Fruit fly (Drosophila melanogaster) whole organism, embryonic: Measurements from ENCODE around the gene CG32188.

Experiments
- Blimp-1 ChIP-seq: fragments of 200-800 bp; sonication (Bioruptor generic); optimal IDR thresholded peaks from 3 replicates; lab custom pipeline; 2018; ENCODE audit warnings: missing biosample characterization, missing genetic modification characterization, mild to moderate bottlenecking, moderate library complexity, missing genetic modification reagents
- CG13424 ChIP-seq: fragments of 200-800 bp; sonication (Bioruptor generic); optimal IDR thresholded peaks from 2 replicates; lab custom pipeline; 2019; ENCODE audit warnings: missing biosample characterization, mild to moderate bottlenecking, missing genetic modification characterization, moderate library complexity
- CG14050 ChIP-seq: fragments of 200-800 bp; sonication (Bioruptor generic); IDR thresholded peaks from 3 replicates; pipeline ENCODE4 v1.3.6; 2022; ENCODE audit warnings: missing biosample characterization, missing genetic modification characterization
- CG14667 ChIP-seq: fragments of 200-800 bp; sonication (Bioruptor generic); IDR thresholded peaks from 2 replicates; pipeline ENCODE4 v1.3.6; 2022; ENCODE audit warnings: missing biosample characterization, missing genetic modification characterization
- CG14965 ChIP-seq: fragments of 200-800 bp; sonication (Bioruptor generic); optimal IDR thresholded peaks from 2 replicates; lab custom pipeline; 2016; ENCODE audit warnings: missing biosample characterization, missing genetic modification characterization, borderline replicate concordance
- CG17359 ChIP-seq: fragments of 200-800 bp; sonication (Bioruptor generic); optimal IDR thresholded peaks from 3 replicates; lab custom pipeline; 2018; ENCODE audit warnings: missing biosample characterization, mild to moderate bottlenecking, missing genetic modification characterization, moderate library complexity
- CG18476 ChIP-seq: fragments of 200-800 bp; sonication (Bioruptor generic); optimal IDR thresholded peaks from 2 replicates; lab custom pipeline; 2016; ENCODE audit warnings: missing biosample characterization, mild to moderate bottlenecking, missing genetic modification characterization
- CG32767 ChIP-seq: fragments of 200-800 bp; sonication (Bioruptor generic); IDR thresholded peaks from 2 replicates; pipeline ENCODE4 v1.3.6; 2022; ENCODE audit warnings: missing biosample characterization, missing genetic modification characterization
- CG3847 ChIP-seq: fragments of 200-800 bp; sonication (Bioruptor generic); IDR thresholded peaks from 2 replicates; pipeline ENCODE4 v1.3.6; 2022; ENCODE audit warnings: missing biosample characterization, missing genetic modification characterization
- CG8359 ChIP-seq: fragments of 200-800 bp; sonication (Bioruptor generic); optimal IDR thresholded peaks from 2 replicates; lab custom pipeline; 2017; ENCODE audit warnings: missing biosample characterization, mild to moderate bottlenecking, missing genetic modification characterization, borderline replicate concordance
- CG9797 ChIP-seq: fragments of 200-800 bp; sonication (Bioruptor generic); optimal IDR thresholded peaks from 3 replicates; lab custom pipeline; 2018; ENCODE audit warnings: missing biosample characterization, mild to moderate bottlenecking, missing genetic modification characterization
- E2f1 ChIP-seq: fragments of 200-800 bp; sonication (Bioruptor generic); IDR thresholded peaks from 2 replicates; pipeline ENCODE4 v1.3.6; 2022; ENCODE audit warnings: missing biosample characterization, missing genetic modification characterization
- E2f2 ChIP-seq: fragments of 200-800 bp; sonication (Bioruptor generic); IDR thresholded peaks from 2 replicates; pipeline ENCODE4 v1.3.6; 2022; ENCODE audit warnings: missing biosample characterization, missing genetic modification characterization
- Ets65A ChIP-seq: fragments of 200-800 bp; sonication (Bioruptor generic); peaks from one replicate; lab custom pipeline; 2016; ENCODE audit warnings: missing biosample characterization, missing genetic modification characterization
- Nf-YC ChIP-seq: fragments of 200-800 bp; optimal IDR thresholded peaks from 3 replicates; lab custom pipeline; 2019; ENCODE audit warnings: missing biosample characterization, mild to moderate bottlenecking, missing genetic modification characterization, moderate library complexity
- Stat92E ChIP-seq, 3 experiments: fragments of >200 bp in 2 of 3; fragments of 200-800 bp in 1 of 3; sonication (Bioruptor generic) in 1 of 3; optimal IDR thresholded peaks; 2 replicates each; lab custom pipeline; 2017 to 2019; ENCODE audit warnings: missing biosample characterization in 3 of 3, missing genetic modification characterization in 3 of 3, mild to moderate bottlenecking in 1 of 3, moderate library complexity in 1 of 3
- Xbp1 ChIP-seq: fragments of 200-800 bp; sonication (Bioruptor generic); optimal IDR thresholded peaks from 3 replicates; lab custom pipeline; 2016; ENCODE audit warnings: missing biosample characterization, mild to moderate bottlenecking, missing genetic modification characterization
- bab2 ChIP-seq: fragments of 200-800 bp; sonication (Bioruptor generic); optimal IDR thresholded peaks from 2 replicates; lab custom pipeline; 2016; ENCODE audit warnings: missing biosample characterization, missing genetic modification characterization
- ci ChIP-seq: fragments of 200-800 bp; sonication (Bioruptor generic); IDR thresholded peaks from 3 replicates; pipeline ENCODE4 v1.3.6; 2022; ENCODE audit warnings: missing biosample characterization, missing genetic modification characterization
- corto ChIP-seq: fragments of 200-800 bp; sonication (Bioruptor generic); optimal IDR thresholded peaks from 2 replicates; lab custom pipeline; 2016; ENCODE audit warnings: missing biosample characterization, mild to moderate bottlenecking, missing genetic modification characterization, moderate library complexity
- ewg ChIP-seq: fragments of 200-800 bp; sonication (Bioruptor generic); optimal IDR thresholded peaks from 3 replicates; lab custom pipeline; 2017; ENCODE audit warnings: mild to moderate bottlenecking, missing biosample characterization, missing genetic modification reagents, missing genetic modification characterization
- fd96Cb ChIP-seq: fragments of 200-800 bp; sonication (Bioruptor generic); optimal IDR thresholded peaks from 2 replicates; lab custom pipeline; 2018; ENCODE audit warnings: missing biosample characterization, mild to moderate bottlenecking, missing genetic modification characterization, moderate library complexity
- gcm2 ChIP-seq: fragments of 200-800 bp; sonication (Bioruptor generic); optimal IDR thresholded peaks from 2 replicates; lab custom pipeline; 2016; ENCODE audit warnings: missing biosample characterization, missing genetic modification characterization
- gfzf ChIP-seq: fragments of 200-800 bp; sonication (Bioruptor generic); optimal IDR thresholded peaks from 2 replicates; lab custom pipeline; 2016; ENCODE audit warnings: missing biosample characterization, mild to moderate bottlenecking, missing genetic modification characterization, moderate library complexity
- hb ChIP-seq: fragments of 200-800 bp; sonication (Bioruptor generic); IDR thresholded peaks from 3 replicates; pipeline ENCODE4 v1.3.6; 2022; ENCODE audit warnings: missing biosample characterization, missing genetic modification characterization; ENCODE audit not compliant: partially characterized antibody
- kah ChIP-seq: fragments of 200-800 bp; sonication (Bioruptor generic); optimal IDR thresholded peaks from 2 replicates; lab custom pipeline; 2018; ENCODE audit warnings: missing biosample characterization, mild to moderate bottlenecking, missing genetic modification characterization
- lov ChIP-seq, 2 experiments: fragments of 200-800 bp in 1 of 2; fragments of >200 bp in 1 of 2; sonication (Bioruptor generic) in 1 of 2; IDR thresholded peaks in 1 of 2; optimal IDR thresholded peaks in 1 of 2; 2 replicates in 1 of 2; 3 replicates in 1 of 2; pipeline versions ENCODE4 v1.3.6 to Lab custom; 2017 to 2022; ENCODE audit warnings: missing biosample characterization in 1 of 2, missing genetic modification characterization in 1 of 2
- luna ChIP-seq: fragments of 200-800 bp; sonication (Bioruptor generic); optimal IDR thresholded peaks from 2 replicates; lab custom pipeline; 2016; ENCODE audit warnings: missing biosample characterization, missing genetic modification characterization
- nerfin-2 ChIP-seq: fragments of 200-800 bp; sonication (Bioruptor generic); IDR thresholded peaks from 2 replicates; pipeline ENCODE4 v1.3.6; 2022; ENCODE audit warnings: missing biosample characterization, missing genetic modification characterization; ENCODE audit not compliant: partially characterized antibody
- pho ChIP-seq: fragments of 200-800 bp; sonication (Bioruptor generic); optimal IDR thresholded peaks from 2 replicates; lab custom pipeline; 2016; ENCODE audit warnings: missing biosample characterization, missing genetic modification characterization
- pros ChIP-seq: fragments of 200-800 bp; sonication (Bioruptor generic); optimal IDR thresholded peaks from 3 replicates; lab custom pipeline; 2019; ENCODE audit warnings: missing biosample characterization, mild to moderate bottlenecking, missing genetic modification characterization, moderate library complexity
- scrt ChIP-seq: fragments of 200-800 bp; sonication (Bioruptor generic); optimal IDR thresholded peaks from 2 replicates; lab custom pipeline; 2018; ENCODE audit warnings: missing biosample characterization, mild to moderate bottlenecking, missing genetic modification characterization, moderate library complexity
- trem ChIP-seq: fragments of 200-800 bp; optimal IDR thresholded peaks from 3 replicates; lab custom pipeline; 2019; ENCODE audit warnings: missing biosample characterization, mild to moderate bottlenecking, missing genetic modification characterization, moderate library complexity
- ttk ChIP-seq: fragments of 200-800 bp; sonication (Bioruptor generic); IDR thresholded peaks from 2 replicates; pipeline ENCODE4 v2.1.2; 2022; ENCODE audit warnings: missing biosample characterization, missing genetic modification characterization
- vvl ChIP-seq: fragments of 200-800 bp; sonication (Bioruptor generic); IDR thresholded peaks from 2 replicates; pipeline ENCODE4 v1.3.6; 2022; ENCODE audit warnings: missing biosample characterization, missing genetic modification characterization

The CG32188 gene

DNA sequence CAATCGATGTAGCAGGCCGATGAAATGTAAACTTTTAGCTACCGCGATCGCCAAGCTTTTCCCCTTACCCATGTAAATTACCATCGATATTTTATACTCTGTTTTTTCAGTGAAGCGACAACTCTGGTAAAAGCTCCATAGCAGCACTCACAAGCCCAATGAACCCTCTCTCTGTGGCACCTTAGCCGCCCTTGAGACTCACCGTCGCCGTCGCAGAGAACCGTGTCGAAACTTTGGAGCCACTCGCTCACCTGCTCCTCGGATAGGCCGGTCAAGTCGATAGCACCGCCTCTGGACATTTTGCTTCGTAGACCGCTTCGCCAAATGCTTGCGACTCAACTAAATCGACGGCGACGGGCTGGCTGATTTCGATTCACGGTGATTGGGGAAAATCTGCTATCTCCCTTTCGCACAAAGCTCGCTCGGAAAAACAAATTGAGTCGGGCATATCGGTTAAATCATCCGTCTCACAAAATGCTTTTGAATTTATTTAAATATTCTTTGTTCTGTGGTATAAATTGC, 7.7 kb upstream of the CG32188 start, which contains the start of gene CG5577 (continued):
- TF ChIP-seq E2f1 (GFP tag; lab: Robert Waterston, UW): no peak
- peak; percentile 90 for TF ChIP-seq Nf-YC (tag; lab: Kevin White, UChicago)
- TF ChIP-seq lov (optimal IDR thresholded peaks at IDR 0.05; lab: Kevin White, UChicago): no peak
- 0 out of 3 replicates have a peak, but pooled peaks have one; percentile 9 for TF ChIP-seq lov (GFP tag; IDR thresholded peaks at IDR 0.05; lab: Robert Waterston, UW)
- no peak for TF ChIP-seq CG14050 (GFP tag; lab: Robert Waterston, UW)
- TF ChIP-seq CG14965: no peak
- TF ChIP-seq kah: no peak

DNA sequence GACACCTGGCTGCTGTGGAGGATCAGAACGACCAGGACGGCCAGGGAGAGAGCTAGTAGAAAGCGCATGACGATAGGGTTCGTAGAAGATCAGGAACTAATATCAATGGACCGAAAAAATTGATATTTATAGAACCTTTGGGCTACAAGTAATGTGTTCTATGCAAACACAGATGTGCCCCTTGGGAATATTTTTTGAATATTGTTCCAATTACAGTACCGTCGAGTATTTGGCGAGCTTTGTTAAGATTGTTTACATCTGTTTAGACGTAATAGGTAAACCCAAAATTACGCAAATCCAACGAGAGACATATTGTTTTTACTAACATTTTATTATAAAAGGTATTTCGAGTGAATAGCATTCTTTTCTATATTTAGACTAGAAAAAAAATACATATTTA, 1.6 kb upstream of the CG32188 start, which contains the start of gene CG32189:
CG32189 (minus strand) TSS at position 101 of the 400 bp plus-strand sequence.
- TF ChIP-seq nerfin-2 (GFP tag; lab: Robert Waterston, UW) (no peak), CG17359 (tag; lab: Kevin White, UChicago) (no peak), CG14050 (GFP tag; lab: Robert Waterston, UW) (no peak), CG8359 (GFP tag; lab: Kevin White, UChicago) (no peak), gfzf (GFP tag; lab: Kevin White, UChicago) (no peak), CG18476 (no peak), bab2 (GFP tag; lab: Kevin White, UChicago) (no peak), CG9797 (GFP tag; lab: Kevin White, UChicago) (no peak), CG14667 (GFP tag; lab: Robert Waterston, UW) (no peak), ttk (GFP tag; lab: Robert Waterston, UW) (no peak), fd96Cb (tag; lab: Kevin White, UChicago) (no peak), CG32767 (GFP tag; lab: Robert Waterston, UW) (no peak), trem (tag; lab: Kevin White, UChicago) (no peak)

DNA sequence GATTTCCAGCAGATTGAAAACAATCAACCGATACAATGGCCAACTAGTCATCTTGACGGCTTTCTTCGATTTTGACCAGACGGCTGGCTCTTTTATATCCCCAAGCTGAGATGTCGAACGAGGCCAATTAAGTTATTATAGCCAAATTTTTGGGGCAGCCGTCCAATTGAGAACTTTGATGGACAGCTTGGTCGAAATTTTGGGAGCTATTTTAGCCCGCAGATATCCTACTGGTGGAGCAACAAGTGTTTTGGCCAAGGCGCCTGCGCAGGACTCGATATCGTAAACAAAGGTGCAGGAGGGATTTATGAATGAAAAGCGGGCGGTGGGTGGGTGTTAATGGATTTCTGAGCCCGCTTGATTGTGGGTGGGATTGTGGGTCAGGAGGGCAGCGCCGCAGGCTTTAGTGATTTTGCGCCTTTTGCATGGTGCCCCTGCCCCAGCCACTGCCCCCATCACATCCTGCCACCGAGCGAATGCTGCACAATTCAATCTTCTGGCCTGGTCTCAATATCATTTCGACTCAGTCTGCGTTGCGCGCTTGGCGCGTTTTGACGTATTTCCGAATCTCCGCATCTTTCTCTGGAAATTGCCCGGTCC, 10.5 kb downstream of the CG32188 start, which contains the start of the genes Ir75c and Grd:
Ir75c (minus strand) TSS at position 51 of the 600 bp plus-strand sequence.
Grd (plus strand) TSS at position 550 of the 600 bp plus-strand sequence.
- TF ChIP-seq Ets65A (GFP tag; lab: Kevin White, UChicago) (peak; percentile 25), scrt (GFP tag; lab: Kevin White, UChicago) (peak; percentile 87), ewg (GFP tag; lab: Kevin White, UChicago) (peak; percentile 55), ci (GFP tag; lab: Robert Waterston, UW) (no peak), gcm2 (no peak), E2f2 (GFP tag; lab: Robert Waterston, UW) (no peak), Stat92E (GFP tag; optimal IDR thresholded peaks at IDR 0.05; lab: Kevin White, UChicago) (no peak), hb (GFP tag; lab: Robert Waterston, UW) (0 out of 3 replicates have a peak, but pooled peaks have one; percentile 24), corto (no peak), Blimp-1 (GFP tag; lab: Kevin White, UChicago) (no peak), vvl (GFP tag; lab: Robert Waterston, UW) (no peak), CG3847 (0 out of 2 replicates have a peak, but pooled peaks have one; percentile 7), CG13424 (no peak), Xbp1 (GFP tag; lab: Kevin White, UChicago) (no peak), luna (GFP tag; lab: Kevin White, UChicago) (no peak), pho (GFP tag; lab: Kevin White, UChicago) (no peak), pros (GFP tag; lab: Kevin White, UChicago) (no peak)
